Fruit fly (Drosophila melanogaster): Measurements from ENCODE around the gene mRpL11.

Gene mRpL11

DNA sequence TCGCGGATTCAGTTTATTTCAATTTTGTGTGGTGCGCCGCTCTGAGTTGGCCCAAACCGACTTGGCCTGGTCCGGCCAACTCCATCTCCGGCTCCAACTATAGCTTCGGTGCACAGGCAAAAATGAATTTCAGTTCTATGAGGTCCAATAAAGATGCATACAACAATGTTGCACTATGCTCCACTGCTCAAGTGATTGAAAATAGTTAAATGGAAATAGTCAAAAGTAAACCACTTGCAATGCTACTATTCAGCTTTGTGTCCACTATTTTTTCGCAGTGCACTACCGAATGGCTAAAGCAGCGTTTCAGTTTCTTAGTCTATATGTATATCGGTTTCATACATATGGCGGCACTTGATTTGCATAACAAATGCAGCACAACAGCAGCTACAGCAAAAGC lies 35.4 kb upstream of the mRpL11 start:
- TF ChIP-seq CG8478 (optimal IDR thresholded peaks at IDR 0.05) = no peak
- no peak for TF ChIP-seq CTCF (optimal IDR thresholded peaks at IDR 0.05)

DNA sequence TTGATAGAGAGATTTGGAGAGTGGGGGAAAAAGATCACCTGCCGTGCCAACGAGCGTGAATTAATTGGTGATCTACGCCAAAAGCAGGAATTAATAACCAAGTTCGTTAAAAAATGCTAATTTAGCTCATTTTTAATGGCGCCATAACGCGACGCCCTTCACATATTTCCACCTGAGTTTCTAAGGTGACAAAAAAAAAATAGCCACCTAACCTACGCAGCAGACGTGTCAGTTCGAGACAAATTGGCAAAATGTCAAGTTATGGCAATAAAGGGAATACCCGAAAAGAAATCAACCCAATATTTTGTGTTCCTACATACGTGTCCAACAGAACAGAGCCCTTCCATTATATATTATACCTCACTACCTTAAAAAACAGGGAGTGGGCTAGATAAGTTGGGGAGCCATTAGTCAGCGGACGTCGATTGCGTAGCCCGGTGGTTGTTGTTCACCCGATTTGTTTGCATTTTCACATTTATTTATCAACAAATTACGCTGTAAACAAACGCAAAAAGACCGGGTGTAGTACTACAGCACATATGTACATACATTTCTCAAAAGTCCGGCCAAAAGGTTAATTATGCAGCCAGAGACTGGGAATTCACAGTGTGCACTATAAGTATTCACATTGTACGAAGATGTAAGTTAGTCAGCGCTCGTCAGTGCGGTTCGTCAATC lies 34.4 kb upstream of the mRpL11 start:
- no peak for TF ChIP-seq CG8478 (optimal IDR thresholded peaks at IDR 0.05)
- TF ChIP-seq CTCF (optimal IDR thresholded peaks at IDR 0.05) = no peak

DNA sequence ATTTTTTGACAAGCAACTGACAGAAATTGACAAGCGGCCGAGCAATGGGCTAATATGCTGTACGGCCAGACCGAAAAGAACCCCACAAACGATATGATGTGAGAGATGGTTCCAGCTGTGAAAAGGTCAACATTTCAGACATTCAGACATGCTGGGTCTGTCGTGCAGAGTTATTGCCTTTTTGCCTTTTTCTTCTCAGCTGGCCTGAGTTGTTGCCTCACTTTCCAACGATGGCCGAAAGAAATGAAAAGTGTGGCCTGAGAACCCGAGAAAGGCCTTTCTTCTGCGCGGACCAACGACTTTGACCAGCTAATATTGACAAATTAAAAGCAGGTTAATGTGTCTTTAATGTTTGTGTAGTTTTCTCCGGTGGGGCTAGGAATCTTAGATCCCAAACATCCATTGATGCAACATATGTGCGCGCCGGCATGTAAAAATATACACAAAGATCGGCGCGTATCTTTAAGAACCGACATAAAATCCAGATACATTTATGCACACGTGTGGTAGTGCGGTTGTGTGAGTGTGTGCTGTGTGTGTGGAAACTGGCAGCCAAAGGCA lies 33.7 kb upstream of the mRpL11 start:
- TF ChIP-seq CTCF (optimal IDR thresholded peaks at IDR 0.05) (no peak), CG8478 (optimal IDR thresholded peaks at IDR 0.05) (no peak)

DNA sequence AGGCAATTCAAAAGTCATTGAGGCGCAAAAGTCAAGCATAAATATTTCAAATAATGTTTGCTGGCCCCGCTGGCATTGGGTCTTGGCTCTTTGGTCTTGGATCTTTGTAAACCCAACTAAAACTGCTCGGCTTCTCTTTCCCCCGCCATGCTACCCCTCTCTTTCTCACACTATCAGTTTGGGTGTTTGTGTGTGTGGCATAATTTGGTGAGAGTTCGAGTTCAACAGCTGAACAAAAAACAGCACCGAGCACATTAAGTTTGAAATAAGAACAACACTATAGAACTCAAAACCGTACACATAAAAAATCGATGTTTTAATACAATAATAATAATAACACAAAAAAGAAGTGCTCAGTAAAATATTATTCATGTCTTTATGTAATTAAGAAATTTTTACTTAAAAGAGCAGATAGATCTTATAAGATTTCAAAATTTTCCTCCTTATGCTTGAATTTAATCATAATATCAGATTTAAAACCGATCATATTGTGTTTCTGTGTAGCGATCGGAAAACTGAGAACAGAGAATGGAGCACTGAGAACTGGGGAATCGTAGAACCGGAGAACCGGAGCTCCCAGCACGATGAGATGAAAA lies 33.1 kb upstream of the mRpL11 start:
- no peak for TF ChIP-seq CTCF (optimal IDR thresholded peaks at IDR 0.05)
- TF ChIP-seq CG8478 (optimal IDR thresholded peaks at IDR 0.05) = no peak

DNA sequence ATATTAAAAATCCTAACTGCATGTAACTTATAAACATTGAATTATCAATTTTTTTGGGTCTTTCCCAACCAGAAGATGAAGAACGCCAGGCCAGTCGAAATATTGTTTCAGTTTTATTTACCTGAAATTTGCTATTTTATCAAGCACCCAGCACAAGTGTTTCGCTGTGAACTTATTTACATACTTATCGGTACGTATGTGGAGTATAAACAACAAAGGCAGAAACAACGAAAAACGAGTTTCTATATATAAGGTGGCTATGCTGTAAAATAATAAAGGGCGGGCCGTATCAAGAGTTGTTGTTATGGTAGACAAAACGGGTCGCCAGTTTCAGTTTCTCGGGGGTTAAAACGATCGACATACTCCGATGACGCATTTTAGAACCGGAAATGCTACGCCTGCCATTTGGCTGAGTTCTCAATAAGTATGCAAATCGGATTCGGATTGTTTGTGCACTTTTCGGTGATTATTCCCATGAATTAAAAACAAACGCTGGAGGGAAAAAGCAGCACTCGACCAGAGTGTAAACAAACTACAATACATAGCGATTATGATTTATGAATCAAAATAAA lies 31.9 kb upstream of the mRpL11 start:
- TF ChIP-seq CTCF (optimal IDR thresholded peaks at IDR 0.05) = no peak
- TF ChIP-seq CG8478 (optimal IDR thresholded peaks at IDR 0.05) = no peak

DNA sequence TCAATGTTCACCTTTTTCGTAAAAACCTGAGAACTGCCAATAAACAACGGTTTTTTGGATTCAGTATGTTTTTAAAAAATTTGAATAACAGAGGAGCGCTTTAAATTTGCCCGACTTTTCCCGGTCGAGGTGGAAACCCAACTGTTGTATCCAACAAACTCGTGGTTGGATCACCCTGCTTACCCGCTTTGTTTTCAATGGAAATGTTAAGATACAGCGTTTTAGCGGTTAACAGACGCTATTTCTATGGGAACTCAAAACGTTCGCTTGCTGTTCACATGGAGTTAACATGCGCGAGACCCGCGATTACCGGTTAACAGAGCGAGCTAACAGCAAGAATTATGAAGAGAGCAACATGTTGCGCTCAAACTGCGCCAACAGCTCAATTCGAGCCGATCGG lies 30.1 kb upstream of the mRpL11 start, which contains the start of gene cv-c:
TSS of gene cv-c (minus strand) at position 145 of the 400 bp plus-strand sequence.
- TF ChIP-seq CTCF (optimal IDR thresholded peaks at IDR 0.05) (no peak), CG8478 (optimal IDR thresholded peaks at IDR 0.05) (no peak)

DNA sequence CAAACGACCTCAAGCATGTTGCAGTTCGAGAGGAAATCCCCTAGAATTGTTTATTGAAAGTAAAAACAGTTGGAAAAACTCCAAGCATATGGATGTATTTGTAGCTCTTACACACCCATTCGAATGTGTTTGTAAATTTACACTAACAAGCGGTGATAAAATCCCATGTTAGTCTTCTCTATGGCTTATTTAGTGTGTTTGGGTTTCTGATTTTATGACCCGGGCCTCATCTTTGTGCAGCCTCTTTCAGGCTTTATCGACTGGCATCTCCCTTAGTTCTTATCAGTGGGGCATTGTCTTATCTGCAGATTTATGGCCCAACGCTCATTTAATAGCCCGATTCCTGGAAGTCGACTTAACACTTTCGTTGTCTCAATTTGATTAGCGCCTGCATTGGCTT lies 29.7 kb upstream of the mRpL11 start:
- TF ChIP-seq CTCF (optimal IDR thresholded peaks at IDR 0.05) = no peak
- TF ChIP-seq CG8478 (optimal IDR thresholded peaks at IDR 0.05) = no peak

DNA sequence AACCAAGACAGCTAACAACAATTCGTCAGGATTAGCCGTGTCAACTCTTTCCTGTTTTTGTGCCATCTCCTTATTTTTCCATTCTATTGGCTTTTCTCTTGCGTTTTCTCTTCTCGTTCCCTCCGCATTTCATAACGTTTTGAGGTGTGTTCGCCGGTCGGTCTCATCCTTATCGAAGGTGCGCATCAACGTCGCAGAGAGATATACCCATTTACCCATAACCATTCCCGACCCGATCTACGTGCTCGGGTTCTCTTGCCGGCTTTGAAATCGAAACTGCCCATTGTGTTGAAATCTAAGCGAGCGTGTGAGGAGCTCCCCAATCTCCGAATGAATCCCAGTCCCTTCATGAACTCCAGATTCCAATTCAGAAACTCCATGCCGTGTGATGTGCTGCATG lies 28.7 kb upstream of the mRpL11 start:
- TF ChIP-seq CTCF (optimal IDR thresholded peaks at IDR 0.05) (no peak), CG8478 (optimal IDR thresholded peaks at IDR 0.05) (no peak)

DNA sequence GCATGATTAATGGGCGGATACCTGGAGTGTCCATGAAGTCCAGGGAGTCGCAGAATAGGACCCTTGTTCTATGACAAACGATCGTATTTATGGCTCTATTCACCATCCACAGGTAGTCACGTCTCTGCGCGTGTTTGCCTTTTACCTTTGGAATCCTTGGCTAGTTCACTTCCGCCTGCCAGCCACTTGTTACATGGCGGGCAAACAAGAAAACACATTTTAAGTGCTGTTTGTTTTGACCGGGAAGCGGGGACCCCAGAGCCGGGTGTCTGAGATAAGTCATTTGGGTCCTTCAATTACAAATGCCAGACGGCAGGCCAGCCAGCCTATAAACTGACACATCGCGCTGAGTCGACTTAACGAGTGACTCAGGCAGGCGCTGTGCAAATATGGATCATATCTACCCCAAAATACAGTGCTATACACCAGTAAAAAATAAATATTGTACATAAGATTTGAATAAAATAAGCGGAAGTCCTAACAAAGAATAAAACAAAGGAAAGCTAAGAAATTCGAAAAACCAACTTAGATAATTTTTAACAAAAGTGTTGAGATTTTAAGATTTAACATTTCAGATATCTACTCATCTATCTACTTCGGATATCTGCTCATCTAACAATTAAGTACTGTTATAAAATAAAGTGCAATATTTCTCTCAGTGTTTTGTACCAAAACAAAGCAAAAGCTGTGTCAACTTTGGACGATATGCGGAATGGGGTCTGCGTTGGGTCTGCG lies 26.9 kb upstream of the mRpL11 start:
- TF ChIP-seq CTCF (optimal IDR thresholded peaks at IDR 0.05) (no peak), CG8478 (optimal IDR thresholded peaks at IDR 0.05) (no peak)

DNA sequence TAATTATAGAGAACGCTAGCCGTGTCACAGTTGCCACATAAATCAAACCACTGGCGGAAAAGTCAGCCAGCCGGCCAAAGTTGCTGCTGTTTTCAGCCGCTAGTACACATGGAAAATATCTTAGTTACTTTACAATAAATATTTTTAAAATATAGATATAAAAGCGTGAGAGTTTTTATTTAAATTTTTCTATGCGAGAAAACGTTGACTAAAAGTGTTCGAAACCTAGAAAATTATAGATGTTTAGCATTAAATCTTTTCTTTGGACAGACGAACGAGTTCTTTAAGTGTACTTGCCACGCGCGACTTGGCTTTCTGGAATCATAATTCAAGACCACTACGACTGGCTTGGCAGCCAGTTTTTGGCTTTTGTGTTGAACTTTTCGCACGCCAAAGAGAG lies 25.2 kb upstream of the mRpL11 start:
- no peak for TF ChIP-seq CTCF (optimal IDR thresholded peaks at IDR 0.05)
- TF ChIP-seq CG8478 (optimal IDR thresholded peaks at IDR 0.05) = no peak

DNA sequence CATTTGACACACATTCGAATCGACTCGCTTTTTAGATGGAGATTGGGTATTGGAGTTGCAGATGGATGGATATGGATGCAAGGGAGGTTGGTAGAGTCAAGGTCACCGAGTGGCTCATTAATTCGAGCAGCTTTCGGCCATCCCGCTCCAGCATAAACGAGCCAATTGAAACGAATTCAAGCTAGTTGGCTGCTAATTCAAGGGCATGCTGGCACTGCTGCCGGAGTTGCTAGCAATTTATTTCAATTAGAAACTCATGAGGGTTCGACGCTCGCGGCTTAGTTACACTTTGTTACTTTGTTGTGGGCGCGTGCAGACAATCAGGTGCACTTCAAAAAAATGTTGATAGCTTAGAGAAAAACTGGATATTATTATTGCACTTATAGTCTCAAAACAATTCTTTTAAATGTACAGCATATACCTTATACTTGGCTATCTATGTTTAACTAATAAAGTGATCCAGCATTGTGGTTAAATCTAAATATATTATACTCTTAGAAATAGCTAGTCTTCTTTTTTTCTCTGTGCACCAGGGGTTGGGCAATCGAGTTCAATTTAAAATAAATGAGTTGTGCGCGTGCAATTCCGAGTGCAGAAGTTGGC lies 19.2 kb upstream of the mRpL11 start:
- TF ChIP-seq CG8478 (optimal IDR thresholded peaks at IDR 0.05) (no peak), CTCF (optimal IDR thresholded peaks at IDR 0.05) (no peak)

DNA sequence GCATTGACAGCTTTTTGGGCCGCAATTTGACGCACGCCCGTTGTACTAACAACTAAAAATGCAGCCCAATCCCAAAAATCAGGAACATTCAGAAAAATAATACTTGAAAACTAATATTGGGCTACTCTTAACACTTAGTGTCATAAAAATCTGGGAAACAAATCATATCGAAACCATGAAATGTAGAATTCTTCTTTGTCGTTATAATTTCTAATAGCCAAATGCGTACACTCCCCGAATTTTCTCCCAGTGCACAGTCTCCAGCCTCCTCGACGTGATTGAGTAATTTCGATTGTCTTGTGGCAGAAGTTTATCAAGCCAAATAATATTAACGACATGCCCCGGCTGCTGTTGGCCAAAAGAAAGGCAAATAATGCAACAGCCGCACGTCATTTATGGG lies 17.7 kb upstream of the mRpL11 start:
- TF ChIP-seq CTCF (optimal IDR thresholded peaks at IDR 0.05) (no peak), CG8478 (optimal IDR thresholded peaks at IDR 0.05) (no peak)

DNA sequence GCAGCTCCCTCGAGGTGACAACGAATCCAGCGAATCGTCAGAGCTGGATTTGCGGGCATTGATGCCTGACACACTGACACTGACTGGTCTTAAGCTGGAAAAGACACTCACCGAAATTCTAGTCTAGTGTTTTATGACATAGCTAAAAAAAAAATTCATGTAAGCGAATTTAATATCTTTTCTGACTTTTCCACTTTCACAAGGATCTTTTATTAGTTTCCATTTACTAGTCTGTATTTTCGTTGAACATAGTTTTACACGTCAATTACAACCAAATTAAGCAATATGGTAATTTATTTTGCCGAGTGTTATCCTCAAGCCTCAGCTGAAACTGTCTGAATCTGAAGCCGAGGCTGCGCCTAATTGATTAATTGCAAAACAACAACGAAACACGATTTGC lies 15.3 kb upstream of the mRpL11 start:
- no peak for TF ChIP-seq CG8478 (optimal IDR thresholded peaks at IDR 0.05)
- TF ChIP-seq CTCF (optimal IDR thresholded peaks at IDR 0.05) = no peak

DNA sequence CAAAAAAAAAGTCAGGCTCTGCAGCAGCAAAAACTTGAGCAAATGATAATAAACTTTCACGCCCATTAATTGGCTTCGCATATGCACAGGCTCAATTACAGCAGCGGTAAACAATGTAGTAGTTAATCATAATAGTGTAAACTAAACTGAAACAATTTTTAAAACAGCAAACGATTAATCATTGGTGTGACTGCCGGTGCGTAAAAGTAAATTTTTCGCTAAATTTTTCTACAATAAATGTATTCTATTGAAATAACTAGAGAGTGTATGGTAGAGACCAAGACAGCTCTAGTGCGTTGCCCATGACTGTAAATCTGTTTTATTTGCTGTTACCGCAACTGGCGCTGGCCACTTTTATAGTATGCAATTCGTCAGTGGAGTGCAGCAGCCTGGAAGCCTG lies 13.6 kb upstream of the mRpL11 start:
- TF ChIP-seq CG8478 (optimal IDR thresholded peaks at IDR 0.05) (no peak), CTCF (optimal IDR thresholded peaks at IDR 0.05) (no peak)

DNA sequence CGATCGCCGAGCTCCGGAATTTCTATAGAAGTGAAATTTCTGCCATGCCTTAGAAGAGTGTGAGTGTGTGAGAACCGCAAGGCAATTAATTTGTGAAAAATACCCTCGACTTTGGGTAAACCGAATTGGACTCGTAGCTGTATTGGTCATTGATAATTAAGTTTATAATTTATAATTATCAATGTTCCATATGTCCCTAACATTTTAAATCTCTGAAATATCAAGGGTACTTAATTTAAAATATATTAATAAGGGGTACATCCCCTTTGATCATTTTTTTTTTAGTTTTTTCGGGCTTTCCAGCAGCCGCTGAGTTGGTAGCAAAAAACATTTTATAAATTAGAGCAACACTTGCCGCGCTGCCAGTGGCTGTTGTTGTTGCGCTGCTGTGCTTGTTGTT lies 6.5 kb upstream of the mRpL11 start:
- no peak for TF ChIP-seq CTCF (optimal IDR thresholded peaks at IDR 0.05)
- TF ChIP-seq CG8478 (optimal IDR thresholded peaks at IDR 0.05) = no peak

All from S2 (cell line).